Worm (Caenorhabditis elegans) whole organism, L4 larva: ENCODE results near the gene semo-1.
A peak's percentile ranks its signal among the peaks of the same experiment; 100 is the strongest.

Experiments
- F49E8.2 ChIP-seq: sonication (generic microtip); optimal IDR thresholded peaks from 2 replicates; lab custom pipeline; 2016; ENCODE audit warnings: missing compliant biosample characterization, mild to moderate bottlenecking, missing genetic modification characterization, borderline replicate concordance
- R02D3.7 ChIP-seq: fragments of 150-350 bp; sonication (generic microtip); optimal IDR thresholded peaks from 3 replicates; lab custom pipeline; 2014; ENCODE audit warnings: missing biosample characterization, missing genetic modification characterization
- T26A8.4 ChIP-seq: fragments of 200-800 bp; sonication (Bioruptor generic); IDR thresholded peaks from 2 replicates; pipeline ENCODE4 v1.3.6; 2022; ENCODE audit warnings: missing genetic modification characterization, missing compliant biosample characterization
- Y105C5A.15 ChIP-seq: fragments of 200-800 bp; sonication (Bioruptor generic); IDR thresholded peaks from 2 replicates; pipeline ENCODE4 v1.3.6; 2022; ENCODE audit warnings: missing genetic modification characterization, missing compliant biosample characterization
- Y48G9A.11 ChIP-seq: fragments of 200-800 bp; sonication (Bioruptor generic); IDR thresholded peaks from 2 replicates; pipeline ENCODE4 v1.3.6; 2022; ENCODE audit warnings: missing genetic modification reagents, missing genetic modification characterization, missing compliant biosample characterization
- Y5F2A.4 ChIP-seq: fragments of 200-800 bp; sonication (Bioruptor generic); optimal IDR thresholded peaks from 2 replicates; lab custom pipeline; 2018; ENCODE audit warnings: mild to moderate bottlenecking, missing genetic modification characterization, missing compliant biosample characterization
- Y75B8A.6 ChIP-seq: fragments of 200-800 bp; sonication (Bioruptor generic); IDR thresholded peaks from 2 replicates; pipeline ENCODE4 v1.3.6; 2022; ENCODE audit warnings: missing genetic modification reagents, missing genetic modification characterization, missing compliant biosample characterization
- aha-1 ChIP-seq: fragments of 150-350 bp; peaks from one replicate; lab custom pipeline; 2014; ENCODE audit warnings: missing biosample characterization, missing genetic modification characterization
- aly-2 ChIP-seq: sonication (generic microtip); optimal IDR thresholded peaks from 2 replicates; lab custom pipeline; 2018; ENCODE audit warnings: missing biosample characterization, missing genetic modification characterization
- ceh-32 ChIP-seq: sonication (generic microtip); optimal IDR thresholded peaks from 2 replicates; lab custom pipeline; 2016; ENCODE audit warnings: mild to moderate bottlenecking, missing genetic modification characterization, missing compliant biosample characterization; ENCODE audit not compliant: poor library complexity
- ceh-62 ChIP-seq: sonication (generic microtip); optimal IDR thresholded peaks from 2 replicates; lab custom pipeline; 2017; ENCODE audit warnings: missing biosample characterization, missing genetic modification characterization
- daf-12 ChIP-seq: fragments of 150-350 bp; optimal IDR thresholded peaks from 2 replicates; lab custom pipeline; 2014; ENCODE audit warnings: missing biosample characterization, missing genetic modification reagents, missing genetic modification characterization
- daf-16 ChIP-seq, 3 experiments: sonication (generic microtip); optimal IDR thresholded peaks; 2 replicates each; lab custom pipeline; 2016 to 2017; ENCODE audit warnings: missing genetic modification characterization in 3 of 3, missing genetic modification reagents in 3 of 3, mild to moderate bottlenecking in 2 of 3, missing compliant biosample characterization in 2 of 3, missing biosample characterization in 1 of 3, moderate library complexity in 1 of 3
- daf-19 ChIP-seq: fragments of 200-800 bp; sonication (Bioruptor generic); conservative IDR thresholded peaks from 2 replicates; pipeline ENCODE4 v1.3.6; 2022; ENCODE audit warnings: missing genetic modification characterization, missing compliant biosample characterization
- dmd-9 ChIP-seq: fragments of 200-800 bp; sonication (Bioruptor generic); IDR thresholded peaks from 2 replicates; pipeline ENCODE4 v1.3.6; 2022; ENCODE audit warnings: missing genetic modification reagents, missing genetic modification characterization, missing compliant biosample characterization
- dpl-1 ChIP-seq: fragments of 150-350 bp; optimal IDR thresholded peaks from 2 replicates; lab custom pipeline; 2014; ENCODE audit warnings: missing biosample characterization, missing genetic modification reagents, missing genetic modification characterization
- egl-43 ChIP-seq: fragments of 200-800 bp; sonication (Bioruptor generic); IDR thresholded peaks from 2 replicates; pipeline ENCODE4 v1.3.6; 2022; ENCODE audit warnings: missing genetic modification reagents, missing genetic modification characterization, missing compliant biosample characterization
- fkh-10 ChIP-seq: fragments of 150-350 bp; optimal IDR thresholded peaks from 2 replicates; lab custom pipeline; 2014; ENCODE audit warnings: missing biosample characterization, missing genetic modification reagents, missing genetic modification characterization
- fos-1 ChIP-seq: fragments of 150-350 bp; optimal IDR thresholded peaks from 2 replicates; lab custom pipeline; 2014; ENCODE audit warnings: missing biosample characterization, missing genetic modification characterization
- hlh-11 ChIP-seq: fragments of 200-800 bp; sonication (Bioruptor generic); optimal IDR thresholded peaks from 2 replicates; lab custom pipeline; 2018; ENCODE audit warnings: mild to moderate bottlenecking, missing genetic modification characterization, missing compliant biosample characterization
- hlh-30 ChIP-seq: sonication (generic microtip); optimal IDR thresholded peaks from 2 replicates; lab custom pipeline; 2017; ENCODE audit warnings: antibody characterized with exemption, mild to moderate bottlenecking, missing genetic modification characterization, missing compliant biosample characterization; ENCODE audit not compliant: insufficient read depth
- lin-1 ChIP-seq: fragments of 200-800 bp; sonication (Bioruptor generic); IDR thresholded peaks from 2 replicates; pipeline ENCODE4 v1.3.6; 2022; ENCODE audit warnings: missing genetic modification reagents, missing genetic modification characterization, missing compliant biosample characterization
- lin-13 ChIP-seq: fragments of 150-350 bp; optimal IDR thresholded peaks from 2 replicates; lab custom pipeline; 2014; ENCODE audit warnings: missing biosample characterization, missing genetic modification reagents, missing genetic modification characterization
- lin-38 ChIP-seq: fragments of 200-800 bp; sonication (Bioruptor generic); IDR thresholded peaks from 2 replicates; pipeline ENCODE4 v1.3.6; 2022; ENCODE audit warnings: missing genetic modification reagents, missing genetic modification characterization, missing compliant biosample characterization
- lin-39 ChIP-seq: fragments of 150-350 bp; optimal IDR thresholded peaks from 2 replicates; lab custom pipeline; 2014; ENCODE audit warnings: missing biosample characterization, missing genetic modification reagents, missing genetic modification characterization
- madf-9 ChIP-seq: fragments of 200-800 bp; sonication (Bioruptor generic); conservative IDR thresholded peaks from 2 replicates; pipeline ENCODE4 v1.3.6; 2022; ENCODE audit warnings: missing genetic modification reagents, missing genetic modification characterization, missing compliant biosample characterization
- mep-1 ChIP-seq: fragments of 150-350 bp; sonication (generic microtip); optimal IDR thresholded peaks from 3 replicates; lab custom pipeline; 2014; ENCODE audit warnings: missing biosample characterization, missing genetic modification characterization
- nhr-10 ChIP-seq: fragments of 150-350 bp; optimal IDR thresholded peaks from 2 replicates; lab custom pipeline; 2014; ENCODE audit warnings: missing biosample characterization, missing genetic modification characterization
- nhr-111 ChIP-seq: fragments of 200-800 bp; sonication (Bioruptor generic); optimal IDR thresholded peaks from 2 replicates; lab custom pipeline; 2018; ENCODE audit warnings: mild to moderate bottlenecking, missing genetic modification characterization, missing compliant biosample characterization
- nhr-237 ChIP-seq: sonication (generic microtip); optimal IDR thresholded peaks from 2 replicates; lab custom pipeline; 2017; ENCODE audit warnings: missing biosample characterization, missing genetic modification characterization
- nhr-42 ChIP-seq: fragments of 200-800 bp; sonication (Bioruptor generic); IDR thresholded peaks from 2 replicates; pipeline ENCODE4 v1.3.6; 2022; ENCODE audit warnings: missing genetic modification characterization, missing compliant biosample characterization
- nhr-6 ChIP-seq: fragments of 150-350 bp; optimal IDR thresholded peaks from 2 replicates; lab custom pipeline; 2014; ENCODE audit warnings: missing biosample characterization, missing genetic modification characterization
- pha-4 ChIP-seq, 2 experiments: fragments of 150-350 bp in 1 of 2; fragments of 200-800 bp in 1 of 2; sonication (Bioruptor generic) in 1 of 2; IDR thresholded peaks in 1 of 2; optimal IDR thresholded peaks in 1 of 2; 2 replicates each; pipeline versions ENCODE4 v1.3.6 to Lab custom; 2014 to 2022; ENCODE audit warnings: missing genetic modification characterization in 2 of 2, missing genetic modification reagents in 2 of 2, missing biosample characterization in 1 of 2, missing compliant biosample characterization in 1 of 2
- saeg-2 ChIP-seq: fragments of 200-800 bp; sonication (Bioruptor generic); IDR thresholded peaks from 2 replicates; pipeline ENCODE4 v1.3.6; 2022; ENCODE audit warnings: missing genetic modification reagents, missing genetic modification characterization, missing compliant biosample characterization
- sdz-12 ChIP-seq: fragments of 200-800 bp; sonication (Bioruptor generic); optimal IDR thresholded peaks from 2 replicates; lab custom pipeline; 2018; ENCODE audit warnings: mild to moderate bottlenecking, missing genetic modification characterization, missing compliant biosample characterization
- set-16 ChIP-seq: fragments of 200-800 bp; sonication (Bioruptor generic); IDR thresholded peaks from 2 replicates; pipeline ENCODE4 v1.3.6; 2022; ENCODE audit warnings: missing genetic modification reagents, missing genetic modification characterization, missing compliant biosample characterization
- snpc-1.2 ChIP-seq: fragments of 200-800 bp; sonication (Bioruptor generic); IDR thresholded peaks from 2 replicates; pipeline ENCODE4 v1.3.6; 2022; ENCODE audit warnings: missing genetic modification reagents, missing genetic modification characterization, missing compliant biosample characterization
- snpc-4 ChIP-seq: fragments of 150-350 bp; optimal IDR thresholded peaks from 2 replicates; lab custom pipeline; 2014; ENCODE audit warnings: missing biosample characterization, missing genetic modification characterization
- tra-1 ChIP-seq: fragments of 200-800 bp; sonication (Bioruptor generic); IDR thresholded peaks from 2 replicates; pipeline ENCODE4 v1.3.6; 2022; ENCODE audit warnings: missing genetic modification reagents, missing genetic modification characterization, missing compliant biosample characterization
- unc-62 ChIP-seq, 3 experiments: fragments of 150-350 bp in 1 of 3; sonication (generic microtip); optimal IDR thresholded peaks in 2 of 3; peaks in 1 of 3; 1 replicate in 1 of 3; 2 replicates in 2 of 3; lab custom pipeline; 2014 to 2017; ENCODE audit warnings: missing biosample characterization in 3 of 3, missing genetic modification characterization in 3 of 3, missing genetic modification reagents in 3 of 3, missing genotype in 1 of 3
- zag-1 ChIP-seq: fragments of 150-350 bp; optimal IDR thresholded peaks from 2 replicates; lab custom pipeline; 2014; ENCODE audit warnings: missing biosample characterization, missing genetic modification characterization

Gene semo-1

DNA sequence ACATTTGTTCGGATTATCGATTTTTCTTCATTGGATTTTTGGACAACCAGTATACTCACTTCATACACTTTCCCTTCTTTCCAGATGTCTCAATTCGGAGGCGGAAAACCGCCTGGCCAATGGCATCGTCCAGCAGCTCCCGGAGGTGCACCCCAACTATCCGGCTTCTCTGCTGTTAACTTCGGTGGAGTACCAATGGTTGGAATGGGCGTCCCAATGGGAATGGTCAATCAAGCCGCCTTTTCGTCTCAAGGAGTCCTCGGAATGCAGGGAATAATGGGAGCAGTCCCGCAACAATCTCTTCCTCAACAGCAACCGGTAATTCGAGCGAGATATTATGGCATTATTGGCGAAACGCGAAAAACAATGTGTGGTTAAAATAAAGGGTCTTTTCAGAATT is 20.5 kb downstream of the semo-1 start, which contains the start of gene ccar-1:
TSS of gene ccar-1 (plus strand) at position 83 of the 400 bp plus-strand sequence.
- TF ChIP-seq ceh-32 (no peak), aha-1 (tag; lab: Kevin White, UChicago) (no peak), aly-2 (no peak), F49E8.2 (tag; lab: Kevin White, UChicago) (no peak), snpc-1.2 (GFP tag; lab: Robert Waterston, UW) (peak; percentile 60), madf-9 (GFP tag; lab: Robert Waterston, UW) (no peak), daf-19 (GFP tag; lab: Robert Waterston, UW) (no peak), fkh-10 (no peak), Y105C5A.15 (GFP tag; lab: Robert Waterston, UW) (0 out of 2 replicates have a peak, but pooled peaks have one; percentile 62), nhr-111 (GFP tag; lab: Kevin White, UChicago) (no peak), dpl-1 (GFP tag; lab: Kevin White, UChicago) (no peak), Y5F2A.4 (GFP tag; lab: Kevin White, UChicago) (no peak), snpc-4 (tag; lab: Kevin White, UChicago) (no peak), lin-39 (tag; lab: Kevin White, UChicago) (no peak), egl-43 (GFP tag; lab: Robert Waterston, UW) (peak; percentile 43; the same call in 1 of the 2 replicates), daf-12 (tag; lab: Kevin White, UChicago) (no peak), dmd-9 (GFP tag; lab: Robert Waterston, UW) (peak; percentile 59; the same call in 1 of the 2 replicates)

ce11 chrIV:14072011-14072649 is 21.1 kb downstream of the semo-1 start:
- TF ChIP-seq zag-1 (tag; lab: Kevin White, UChicago) (no peak), Y5F2A.4 (GFP tag; lab: Kevin White, UChicago) (peak; percentile 52), ceh-62 (tag; lab: Kevin White, UChicago) (no peak), nhr-10 (no peak), fos-1 (tag; lab: Kevin White, UChicago) (no peak), pha-4 (GFP tag; IDR thresholded peaks at IDR 0.05; lab: Robert Waterston, UW) (peak; percentile 28; the same call in 1 of the 2 replicates), pha-4 (tag; optimal IDR thresholded peaks at IDR 0.05; lab: Kevin White, UChicago) (no peak), nhr-6 (tag; lab: Kevin White, UChicago) (no peak), R02D3.7 (tag; lab: Kevin White, UChicago) (no peak), aly-2 (no peak), Y75B8A.6 (no peak), saeg-2 (GFP tag; lab: Robert Waterston, UW) (no peak), tra-1 (0 out of 2 replicates have a peak, but pooled peaks have one; percentile 6), hlh-11 (tag; lab: Kevin White, UChicago) (no peak), daf-16 (GFP tag; optimal IDR thresholded peaks at IDR 0.05; lab: Kevin White, UChicago) (no peak), daf-16 (tag; optimal IDR thresholded peaks at IDR 0.05; lab: Kevin White, UChicago) (no peak), hlh-30 (tag; lab: Kevin White, UChicago) (no peak), lin-13 (GFP tag; lab: Kevin White, UChicago) (no peak), T26A8.4 (GFP tag; lab: Robert Waterston, UW) (peak; percentile 34; the same call in 1 of the 2 replicates), nhr-42 (GFP tag; lab: Robert Waterston, UW) (no peak), lin-38 (peak; percentile 36), mep-1 (tag; lab: Kevin White, UChicago) (no peak), lin-1 (no peak), nhr-237 (tag; lab: Kevin White, UChicago) (no peak), unc-62 (GFP tag; optimal IDR thresholded peaks at IDR 0.05 in 1 of 2; lab: Kevin White, UChicago) (peak in 1 of 2 experiments; percentile 80), unc-62 (tag; optimal IDR thresholded peaks at IDR 0.05; lab: Kevin White, UChicago) (no peak), Y48G9A.11 (GFP tag; lab: Robert Waterston, UW) (0 out of 2 replicates have a peak, but pooled peaks have one; percentile 12), set-16 (peak; percentile 84), egl-43 (GFP tag; lab: Robert Waterston, UW) (no peak), sdz-12 (no peak)
- TF ChIP-seq, all 104 proteins: peak for 8
